Fruit fly (Drosophila melanogaster): ENCODE measurements around the gene Tmf.

The Tmf gene

DNA sequence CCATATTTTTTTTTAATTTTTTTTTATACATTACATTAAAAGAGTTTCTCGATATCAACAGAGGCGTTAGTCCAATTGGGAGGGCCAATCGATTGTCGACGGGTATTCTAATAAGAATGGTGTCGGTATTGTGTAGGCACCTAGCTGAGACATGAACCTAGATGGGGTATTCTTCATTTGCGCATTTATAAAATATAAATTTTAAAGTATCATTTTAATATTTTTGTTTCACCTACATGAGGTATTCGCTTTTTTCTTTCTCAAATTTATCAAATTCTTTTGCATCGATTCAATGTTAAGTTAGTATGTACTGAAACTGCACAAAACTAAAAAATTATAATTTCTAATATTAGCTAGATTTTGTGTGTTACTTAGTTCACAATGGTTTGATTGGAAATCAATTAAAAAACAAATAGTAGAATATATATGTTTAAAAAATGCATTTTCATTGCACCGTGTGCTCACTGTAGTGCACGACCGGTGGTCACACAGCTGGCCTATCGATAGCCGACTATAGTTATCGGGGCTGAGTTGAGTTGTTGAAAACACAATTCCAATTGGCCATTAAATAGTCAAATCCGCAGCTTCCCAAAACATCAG lies at the start of gene Tmf, which contains the start of gene CG14435 (continued):
- TF ChIP-seq CG6272 (GFP tag; IDR thresholded peaks at IDR 0.05): peak; percentile 87
- 0 out of 2 replicates have a peak, but pooled peaks have one; percentile 72 for TF ChIP-seq cas (GFP tag; IDR thresholded peaks at IDR 0.05)
- TF ChIP-seq CG42726 (GFP tag; IDR thresholded peaks at IDR 0.05; ENCODE audit: partially characterized antibody): 0 out of 2 replicates have a peak, but pooled peaks have one; percentile 20
- TF ChIP-seq CG14441 (GFP tag; IDR thresholded peaks at IDR 0.05): peak; percentile 89
- TF ChIP-seq CG9437 (GFP tag; optimal IDR thresholded peaks at IDR 0.05): peak; percentile 69
- TF ChIP-seq D19B (GFP tag; optimal IDR thresholded peaks at IDR 0.05): peak; percentile 69
- no peak for TF ChIP-seq Hr39 (optimal IDR thresholded peaks at IDR 0.05)
- no peak for TF ChIP-seq prd (optimal IDR thresholded peaks at IDR 0.05)
- TF ChIP-seq prd (GFP tag; IDR thresholded peaks at IDR 0.05): peak; percentile 93
- no peak for TF ChIP-seq Doc2 (GFP tag; IDR thresholded peaks at IDR 0.05)
- peak; percentile 60 for TF ChIP-seq CG2875 (GFP tag; optimal IDR thresholded peaks at IDR 0.05)
- TF ChIP-seq CG17359 (tag; optimal IDR thresholded peaks at IDR 0.05): peak; percentile 95
- peak; percentile 66 for TF ChIP-seq mam (GFP tag; optimal IDR thresholded peaks at IDR 0.05)
- TF ChIP-seq Lim3 (GFP tag; IDR thresholded peaks at IDR 0.05): peak; percentile 69; the same call in 1 of the 2 replicates
- TF ChIP-seq gce (GFP tag; IDR thresholded peaks at IDR 0.05): peak; percentile 59; the same call in 1 of the 3 replicates
- peak; percentile 49 for TF ChIP-seq Drgx (GFP tag; IDR thresholded peaks at IDR 0.05)
- TF ChIP-seq cg (GFP tag; optimal IDR thresholded peaks at IDR 0.05): no peak
- TF ChIP-seq CrebB (tag; optimal IDR thresholded peaks at IDR 0.05): no peak
- TF ChIP-seq fd64A (GFP tag; optimal IDR thresholded peaks at IDR 0.05): no peak
- no peak for TF ChIP-seq CG12769 (tag; optimal IDR thresholded peaks at IDR 0.05)
- peak; percentile 62 for TF ChIP-seq gfzf (GFP tag; optimal IDR thresholded peaks at IDR 0.05)
- peak; percentile 85 for TF ChIP-seq CG3847 (GFP tag; IDR thresholded peaks at IDR 0.05)
- TF ChIP-seq caup (GFP tag; optimal IDR thresholded peaks at IDR 0.05; ENCODE audit: severe bottlenecking): peak; percentile 80
- no peak for TF ChIP-seq maf-S (GFP tag; optimal IDR thresholded peaks at IDR 0.05)
- TF ChIP-seq HLH4C (GFP tag; IDR thresholded peaks at IDR 0.05; ENCODE audit: partially characterized antibody): peak; percentile 56; the same call in 1 of the 3 replicates
- TF ChIP-seq danr (GFP tag; IDR thresholded peaks at IDR 0.05): peak; percentile 74
- peak; percentile 79 for TF ChIP-seq PHDP (tag; optimal IDR thresholded peaks at IDR 0.05)
- TF ChIP-seq MESR4 (GFP tag; optimal IDR thresholded peaks at IDR 0.05): no peak
- 0 out of 3 replicates have a peak, but pooled peaks have one; percentile 46 for TF ChIP-seq Optix (GFP tag; IDR thresholded peaks at IDR 0.05)
- peak; percentile 64; the same call in 2 of the 3 replicates for TF ChIP-seq CG11695 (GFP tag; IDR thresholded peaks at IDR 0.05)
- peak; percentile 57 for TF ChIP-seq Elba2 (GFP tag; optimal IDR thresholded peaks at IDR 0.05)
- peak; percentile 91 for TF ChIP-seq CG30403 (GFP tag; optimal IDR thresholded peaks at IDR 0.05)
- TF ChIP-seq ind (GFP tag; optimal IDR thresholded peaks at IDR 0.05): peak; percentile 82
- TF ChIP-seq zen2 (GFP tag; IDR thresholded peaks at IDR 0.05; ENCODE audit: partially characterized antibody): peak; percentile 29; the same call in 1 of the 3 replicates
- no peak for TF ChIP-seq lov (optimal IDR thresholded peaks at IDR 0.05)
- peak; percentile 73; the same call in 2 of the 3 replicates for TF ChIP-seq lov (GFP tag; IDR thresholded peaks at IDR 0.05)
- TF ChIP-seq Fer3 (tag; optimal IDR thresholded peaks at IDR 0.05): peak; percentile 80
- TF ChIP-seq luna (GFP tag; optimal IDR thresholded peaks at IDR 0.05): no peak
- peak; percentile 75 for TF ChIP-seq Dref (GFP tag; IDR thresholded peaks at IDR 0.05)
- peak; percentile 79 for TF ChIP-seq CG2116 (GFP tag; optimal IDR thresholded peaks at IDR 0.05)
- TF ChIP-seq CG4424 (GFP tag; optimal IDR thresholded peaks at IDR 0.05): peak; percentile 81
- peak; percentile 55 for TF ChIP-seq lbe (GFP tag; optimal IDR thresholded peaks at IDR 0.05)
- peak; percentile 84 for TF ChIP-seq CG10209 (GFP tag; optimal IDR thresholded peaks at IDR 0.05)
- TF ChIP-seq CG13296 (GFP tag; optimal IDR thresholded peaks at IDR 0.05): peak; percentile 71
- TF ChIP-seq shn (GFP tag; optimal IDR thresholded peaks at IDR 0.05): peak; percentile 40
- peak; percentile 35 for TF ChIP-seq Lhr (GFP tag; optimal IDR thresholded peaks at IDR 0.05)
- peak; percentile 97 for TF ChIP-seq Ets65A (GFP tag)
- TF ChIP-seq CG8281 (tag; optimal IDR thresholded peaks at IDR 0.05): peak; percentile 63
- TF ChIP-seq Sin3A (optimal IDR thresholded peaks at IDR 0.05): peak; percentile 34
- TF ChIP-seq Sry-δ (GFP tag; optimal IDR thresholded peaks at IDR 0.05): peak; percentile 36
- TF ChIP-seq Hmx (GFP tag; optimal IDR thresholded peaks at IDR 0.05): peak; percentile 45

Measured in whole organism, embryonic.